Fruit fly (Drosophila melanogaster) whole organism, wandering third instar larva: ENCODE measurements around the gene CG32447.

Experiments
- Abd-B ChIP-seq: fragments of >200 bp; optimal IDR thresholded peaks from 2 replicates; lab custom pipeline; 2017; ENCODE audit warnings: missing biosample characterization, missing genetic modification characterization
- GATAd ChIP-seq: sonication (Bioruptor generic); optimal IDR thresholded peaks from 2 replicates; lab custom pipeline; 2016; ENCODE audit warnings: missing biosample characterization, missing genetic modification characterization
- Hr78 ChIP-seq: fragments of >200 bp; optimal IDR thresholded peaks from 2 replicates; lab custom pipeline; 2017; ENCODE audit warnings: missing biosample characterization, missing genetic modification characterization
- Myc ChIP-seq: fragments of >200 bp; optimal IDR thresholded peaks from 2 replicates; lab custom pipeline; 2017
- dmrt93B ChIP-seq: fragments of 200-800 bp; sonication (Bioruptor generic); optimal IDR thresholded peaks from 2 replicates; lab custom pipeline; 2018; ENCODE audit warnings: missing biosample characterization, mild to moderate bottlenecking, missing genetic modification characterization
- lola ChIP-seq: fragments of >200 bp; optimal IDR thresholded peaks from 2 replicates; lab custom pipeline; 2017; ENCODE audit warnings: missing biosample characterization, missing genetic modification characterization
- usp ChIP-seq: fragments of >200 bp; optimal IDR thresholded peaks from 2 replicates; lab custom pipeline; 2017; ENCODE audit warnings: missing biosample characterization, missing genetic modification characterization

DNA sequence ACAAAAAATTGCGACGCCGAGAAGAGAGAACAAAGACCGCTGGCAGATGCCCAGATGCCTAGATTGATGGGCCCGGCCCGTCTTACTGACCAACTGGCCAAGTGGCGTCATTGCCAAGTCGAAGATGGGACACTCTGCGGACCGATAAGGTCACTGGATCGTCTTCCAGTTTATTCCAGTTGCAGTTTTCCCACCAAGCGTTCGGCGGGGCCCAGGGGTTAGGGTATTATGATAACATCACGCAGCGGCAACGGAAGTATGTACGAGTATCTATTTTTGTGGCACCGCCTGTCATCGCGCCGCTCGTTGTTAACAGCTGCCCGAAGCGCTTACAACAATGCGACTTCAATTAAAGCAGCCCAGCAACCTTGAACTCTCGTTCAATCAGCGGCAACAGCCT, 6.1 kb downstream of the CG32447 start:
- no peak for TF ChIP-seq usp (GFP tag; lab: Kevin White, UChicago)
- TF ChIP-seq dmrt93B (GFP tag; lab: Kevin White, UChicago) = no peak
- TF ChIP-seq lola (GFP tag; lab: Kevin White, UChicago) = no peak
- TF ChIP-seq Myc (lab: Kevin White, UChicago) = no peak
- TF ChIP-seq Hr78 (GFP tag; lab: Kevin White, UChicago) = no peak
- no peak for TF ChIP-seq GATAd (GFP tag; lab: Kevin White, UChicago)
- no peak for TF ChIP-seq Abd-B
